Worm (Caenorhabditis elegans): ENCODE results near the gene Y6E2A.1.
"Not testable (repeated sequence)": the region's sequence is repeated elsewhere in the genome, so short reads cannot be mapped to it uniquely, and the experiment has no call there.

The Y6E2A.1 gene

DNA sequence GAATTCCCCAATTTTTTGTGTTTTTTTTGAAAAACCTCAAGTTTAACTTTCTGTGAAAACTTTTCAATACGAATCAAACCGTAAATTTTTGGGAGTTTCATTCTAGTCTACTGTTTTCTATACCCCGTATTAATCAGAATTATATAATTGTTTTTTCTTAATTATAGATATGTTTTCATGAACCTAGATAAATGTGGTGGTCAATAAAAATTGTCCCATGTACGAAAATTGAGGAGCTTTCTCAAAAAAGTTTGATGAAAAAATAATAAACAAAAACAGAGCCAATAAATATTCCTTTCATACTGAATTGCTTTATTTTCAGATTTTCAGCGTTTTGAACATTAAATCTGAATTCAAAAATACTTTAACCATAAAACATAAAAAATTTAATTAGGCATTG is at the start of gene Y6E2A.1:
Y6E2A.1 (minus strand) TSS at position 101 of the 400 bp plus-strand sequence.
- no peak for TF ChIP-seq F57A8.1 (GFP tag; optimal IDR thresholded peaks at IDR 0.05)
- TF ChIP-seq nfya-1 (tag; optimal IDR thresholded peaks at IDR 0.05; ENCODE audit: borderline replicate concordance, insufficient read depth), result no peak
- TF ChIP-seq hlh-26 (GFP tag; conservative IDR thresholded peaks at IDR 0.05), result no peak
- no peak for TF ChIP-seq efl-1 (GFP tag; optimal IDR thresholded peaks at IDR 0.05)
- no peak for TF ChIP-seq hlh-12 (tag; optimal IDR thresholded peaks at IDR 0.05)
- no peak for TF ChIP-seq let-526 (GFP tag; IDR thresholded peaks at IDR 0.05)
- no peak for TF ChIP-seq cebp-2 (GFP tag; IDR thresholded peaks at IDR 0.05)
- TF ChIP-seq fkh-3 (tag; optimal IDR thresholded peaks at IDR 0.05), result no peak
- no peak for TF ChIP-seq ztf-6 (GFP tag; IDR thresholded peaks at IDR 0.05)

ce11 chrV:15758449-15758848 is 48.1 kb upstream of the Y6E2A.1 start, which contains the start of gene str-9:
TSS of gene str-9 (plus strand) at chrV:15758749.
- TF ChIP-seq mxl-1 (tag; optimal IDR thresholded peaks at IDR 0.05) (no peak), lin-35 (GFP tag; optimal IDR thresholded peaks at IDR 0.05) (no peak), hrde-1 (tag; optimal IDR thresholded peaks at IDR 0.05; ENCODE audit: borderline replicate concordance) (no peak), C17E4.6 (GFP tag; IDR thresholded peaks at IDR 0.05) (no peak), Y56A3A.18 (GFP tag; IDR thresholded peaks at IDR 0.05) (no peak), bed-1 (GFP tag; IDR thresholded peaks at IDR 0.05) (no peak), ceh-40 (GFP tag; IDR thresholded peaks at IDR 0.05) (no peak), madf-3 (GFP tag; IDR thresholded peaks at IDR 0.05) (no peak), ztf-28 (GFP tag; IDR thresholded peaks at IDR 0.05) (no peak), mcd-1 (GFP tag; IDR thresholded peaks at IDR 0.05) (no peak), F37B4.10 (GFP tag; IDR thresholded peaks at IDR 0.05) (no peak), F57A8.1 (GFP tag; optimal IDR thresholded peaks at IDR 0.05) (no peak), F49E8.2 (tag; optimal IDR thresholded peaks at IDR 0.05; ENCODE audit: insufficient read depth) (no peak)

- TF ChIP-seq Y53F4B.3 (GFP tag; IDR thresholded peaks at IDR 0.05), result no peak
- TF ChIP-seq lin-40 (tag; optimal IDR thresholded peaks at IDR 0.05), result no peak
- no peak for TF ChIP-seq nhr-80 (tag; optimal IDR thresholded peaks at IDR 0.05)
- TF ChIP-seq Y79H2A.3 (GFP tag; conservative IDR thresholded peaks at IDR 0.05), result no peak
- no peak for TF ChIP-seq hlh-26 (GFP tag; conservative IDR thresholded peaks at IDR 0.05)
- TF ChIP-seq nfya-1 (tag; optimal IDR thresholded peaks at IDR 0.05; ENCODE audit: borderline replicate concordance, insufficient read depth), result no peak
- no peak for TF ChIP-seq atf-7 (tag; optimal IDR thresholded peaks at IDR 0.05)
- no peak for TF ChIP-seq die-1 (tag; optimal IDR thresholded peaks at IDR 0.05)
- no peak for TF ChIP-seq lin-35 (GFP tag; optimal IDR thresholded peaks at IDR 0.05)
- TF ChIP-seq tbx-9 (tag; optimal IDR thresholded peaks at IDR 0.05; ENCODE audit: borderline replicate concordance), result no peak
- no peak for TF ChIP-seq lin-26 (GFP tag; IDR thresholded peaks at IDR 0.05)
- TF ChIP-seq cebp-2 (GFP tag; IDR thresholded peaks at IDR 0.05), result no peak
- TF ChIP-seq ZK185.1 (tag; optimal IDR thresholded peaks at IDR 0.05; ENCODE audit: poor library complexity, severe bottlenecking), result no peak
Measured at ce11 chrV:15757645-15758044, 47.3 kb upstream of the Y6E2A.1 start.

DNA sequence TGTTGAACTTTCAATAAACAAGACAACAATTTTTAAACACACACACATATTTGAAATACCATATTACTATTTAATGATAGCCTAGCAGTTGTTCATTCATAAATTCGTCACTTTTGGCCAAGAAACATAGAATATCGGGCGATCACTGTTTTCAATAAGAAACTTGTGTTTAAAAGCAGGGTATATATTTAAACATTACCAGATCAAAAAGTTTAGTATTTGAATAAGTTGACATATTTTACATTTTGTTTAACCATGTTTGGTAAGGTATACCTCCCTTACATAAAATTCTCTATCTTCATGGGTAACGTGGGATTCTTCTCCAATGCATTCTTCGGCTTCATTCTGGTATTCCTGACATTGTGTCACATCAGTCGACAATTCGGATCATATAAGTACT is 44.4 kb upstream of the Y6E2A.1 start, which contains the start of gene str-8:
str-8 (plus strand) TSS at position 301 of the 400 bp plus-strand sequence.
- TF ChIP-seq F55B11.4 (tag; optimal IDR thresholded peaks at IDR 0.05; ENCODE audit: borderline replicate concordance, insufficient read depth); hlh-26 (GFP tag; conservative IDR thresholded peaks at IDR 0.05); F49E8.2 (tag; optimal IDR thresholded peaks at IDR 0.05; ENCODE audit: insufficient read depth): not testable (repeated sequence)

DNA sequence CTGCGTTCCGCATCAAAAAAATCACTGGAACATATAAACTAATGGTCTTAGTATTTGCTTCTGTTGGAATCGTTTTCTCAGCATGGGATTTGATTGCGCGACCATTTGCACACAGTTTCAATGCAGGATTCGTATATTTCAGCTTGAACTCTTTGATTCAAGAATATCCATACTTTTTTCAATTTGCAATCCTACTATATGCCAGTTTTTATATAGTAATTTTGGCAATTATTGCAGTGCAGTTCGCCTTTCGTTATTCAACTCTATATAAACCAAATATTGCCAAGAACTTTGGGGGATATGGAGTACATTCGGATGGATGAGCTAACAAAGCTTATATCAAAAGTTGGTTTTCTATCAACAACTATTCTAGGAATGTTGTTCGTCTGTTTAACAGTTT is 42.6 kb upstream of the Y6E2A.1 start, which contains the start of gene str-5:
str-5 (plus strand) TSS at position 301 of the 400 bp plus-strand sequence.
- TF ChIP-seq ztf-18 (tag; optimal IDR thresholded peaks at IDR 0.05); egrh-3 (GFP tag; IDR thresholded peaks at IDR 0.05); ceh-27 (GFP tag; optimal IDR thresholded peaks at IDR 0.05): not testable (repeated sequence)

Data from whole organism, young adult.